Worm (Caenorhabditis elegans) whole organism, L3 larva: ENCODE measurements around the gene sul-2.
A peak's percentile ranks its signal among the peaks of the same experiment; 100 is the strongest.

Experiments
- R02D3.7 ChIP-seq: fragments of 150-350 bp; optimal IDR thresholded peaks from 2 replicates; lab custom pipeline; 2014; ENCODE audit warnings: missing biosample characterization, missing genetic modification characterization
- ZK546.5 ChIP-seq: sonication (generic microtip); optimal IDR thresholded peaks from 2 replicates; lab custom pipeline; 2017; ENCODE audit warnings: missing biosample characterization, missing genetic modification characterization
- aly-2 ChIP-seq: fragments of 150-350 bp; optimal IDR thresholded peaks from 2 replicates; lab custom pipeline; 2014; ENCODE audit warnings: missing biosample characterization, missing genetic modification characterization
- ama-1 ChIP-seq: fragments of 150-350 bp; optimal IDR thresholded peaks from 2 replicates; lab custom pipeline; 2018
- ceh-16 ChIP-seq: sonication (generic microtip); optimal IDR thresholded peaks from 2 replicates; lab custom pipeline; 2017; ENCODE audit warnings: missing biosample characterization, missing genetic modification characterization
- ceh-28 ChIP-seq: fragments of 150-350 bp; optimal IDR thresholded peaks from 2 replicates; lab custom pipeline; 2014; ENCODE audit warnings: missing biosample characterization, missing genetic modification reagents, missing genetic modification characterization
- ceh-82 ChIP-seq: fragments of 150-350 bp; optimal IDR thresholded peaks from 2 replicates; lab custom pipeline; 2014; ENCODE audit warnings: missing biosample characterization, missing genetic modification characterization
- daf-12 ChIP-seq: fragments of 150-350 bp; optimal IDR thresholded peaks from 2 replicates; lab custom pipeline; 2014; ENCODE audit warnings: missing biosample characterization, missing genetic modification reagents, missing genetic modification characterization
- egl-27 ChIP-seq: sonication (generic microtip); optimal IDR thresholded peaks from 4 replicates; lab custom pipeline; 2017; ENCODE audit warnings: missing biosample characterization, missing genetic modification reagents, missing genetic modification characterization
- egl-5 ChIP-seq: fragments of 150-350 bp; optimal IDR thresholded peaks from 2 replicates; lab custom pipeline; 2017; ENCODE audit warnings: missing biosample characterization, missing genetic modification reagents, missing genetic modification characterization, inconsistent platforms
- elt-1 ChIP-seq: fragments of 150-350 bp; optimal IDR thresholded peaks from 2 replicates; lab custom pipeline; 2014; ENCODE audit warnings: missing biosample characterization, missing genetic modification characterization
- elt-2 ChIP-seq: sonication (generic microtip); optimal IDR thresholded peaks from 2 replicates; lab custom pipeline; 2016; ENCODE audit warnings: missing genetic modification reagents, mild to moderate bottlenecking, missing genetic modification characterization, missing compliant biosample characterization
- elt-3 ChIP-seq, 3 experiments: fragments of 150-350 bp in 1 of 3; sonication (generic microtip) in 2 of 3; optimal IDR thresholded peaks; 2 replicates in 2 of 3; 4 replicates in 1 of 3; lab custom pipeline; 2014 to 2017; ENCODE audit warnings: missing biosample characterization in 3 of 3, missing genetic modification characterization in 3 of 3
- eor-1 ChIP-seq, 2 experiments: fragments of 150-350 bp; optimal IDR thresholded peaks; 2 replicates each; lab custom pipeline; 2014 to 2018; ENCODE audit warnings: missing biosample characterization in 2 of 2, missing genetic modification characterization in 2 of 2
- fkh-10 ChIP-seq: sonication (generic microtip); optimal IDR thresholded peaks from 2 replicates; lab custom pipeline; 2017; ENCODE audit warnings: missing biosample characterization, missing genetic modification reagents, missing genetic modification characterization
- fkh-2 ChIP-seq: fragments of 150-350 bp; optimal IDR thresholded peaks from 2 replicates; lab custom pipeline; 2014; ENCODE audit warnings: missing biosample characterization, missing genetic modification reagents, missing genetic modification characterization
- fos-1 ChIP-seq: fragments of 150-350 bp; optimal IDR thresholded peaks from 2 replicates; lab custom pipeline; 2014; ENCODE audit warnings: missing biosample characterization, missing genetic modification characterization
- hmg-11 ChIP-seq: sonication (generic microtip); optimal IDR thresholded peaks from 2 replicates; lab custom pipeline; 2016; ENCODE audit warnings: missing genetic modification characterization, missing compliant biosample characterization
- lin-39 ChIP-seq: fragments of 150-350 bp; optimal IDR thresholded peaks from 2 replicates; lab custom pipeline; 2018; ENCODE audit warnings: missing biosample characterization, missing genetic modification reagents, missing genetic modification characterization
- lsy-12 ChIP-seq: sonication (generic microtip); optimal IDR thresholded peaks from 2 replicates; lab custom pipeline; 2016; ENCODE audit warnings: mild to moderate bottlenecking, missing genetic modification characterization, missing compliant biosample characterization
- mml-1 ChIP-seq: fragments of 150-350 bp; sonication (generic microtip); optimal IDR thresholded peaks from 3 replicates; lab custom pipeline; 2014; ENCODE audit warnings: missing biosample characterization, missing genetic modification characterization
- nfya-1 ChIP-seq: sonication (generic microtip); optimal IDR thresholded peaks from 2 replicates; lab custom pipeline; 2017; ENCODE audit warnings: missing genetic modification characterization, mild to moderate bottlenecking, missing compliant biosample characterization, antibody characterized with exemption, moderate library complexity; ENCODE audit not compliant: insufficient read depth
- nhr-12 ChIP-seq: fragments of 150-350 bp; optimal IDR thresholded peaks from 2 replicates; lab custom pipeline; 2014; ENCODE audit warnings: missing biosample characterization, missing genetic modification characterization
- nhr-23 ChIP-seq: fragments of 150-350 bp; optimal IDR thresholded peaks from 2 replicates; lab custom pipeline; 2014; ENCODE audit warnings: missing biosample characterization, missing genetic modification reagents, missing genetic modification characterization
- nhr-237 ChIP-seq: fragments of 150-350 bp; optimal IDR thresholded peaks from 2 replicates; lab custom pipeline; 2014; ENCODE audit warnings: missing biosample characterization, missing genetic modification characterization
- nhr-25 ChIP-seq: sonication (generic microtip); optimal IDR thresholded peaks from 2 replicates; lab custom pipeline; 2017; ENCODE audit warnings: missing biosample characterization, missing genetic modification characterization
- nhr-28 ChIP-seq: fragments of 150-350 bp; optimal IDR thresholded peaks from 2 replicates; lab custom pipeline; 2014; ENCODE audit warnings: missing biosample characterization, missing genetic modification characterization
- nhr-43 ChIP-seq: sonication (generic microtip); optimal IDR thresholded peaks from 2 replicates; lab custom pipeline; 2016; ENCODE audit warnings: mild to moderate bottlenecking, missing genetic modification characterization, missing compliant biosample characterization; ENCODE audit not compliant: poor library complexity, severe bottlenecking
- nhr-77 ChIP-seq: fragments of 150-350 bp; optimal IDR thresholded peaks from 2 replicates; lab custom pipeline; 2014; ENCODE audit warnings: missing biosample characterization, missing genetic modification characterization
- pha-4 ChIP-seq: fragments of 150-350 bp; optimal IDR thresholded peaks from 2 replicates; lab custom pipeline; 2014; ENCODE audit warnings: missing biosample characterization, missing genetic modification reagents, missing genetic modification characterization
- pqm-1 ChIP-seq: fragments of 150-350 bp; optimal IDR thresholded peaks from 2 replicates; lab custom pipeline; 2017; ENCODE audit warnings: missing biosample characterization, missing genetic modification characterization, inconsistent platforms
- skn-1 ChIP-seq: fragments of 150-350 bp; optimal IDR thresholded peaks from 2 replicates; lab custom pipeline; 2014; ENCODE audit warnings: missing biosample characterization, missing genetic modification characterization
- tbx-2 ChIP-seq: sonication (generic microtip); optimal IDR thresholded peaks from 2 replicates; lab custom pipeline; 2016; ENCODE audit warnings: mild to moderate bottlenecking, missing genetic modification characterization, missing compliant biosample characterization
- unc-39 ChIP-seq: sonication (generic microtip); optimal IDR thresholded peaks from 4 replicates; lab custom pipeline; 2017; ENCODE audit warnings: missing biosample characterization, missing genetic modification characterization
- unc-62 ChIP-seq: fragments of 150-350 bp; sonication (generic microtip); optimal IDR thresholded peaks from 4 replicates; lab custom pipeline; 2014; ENCODE audit warnings: missing biosample characterization, missing genetic modification reagents, missing genetic modification characterization
- ztf-4 ChIP-seq: fragments of 150-350 bp; optimal IDR thresholded peaks from 2 replicates; lab custom pipeline; 2014; ENCODE audit warnings: missing biosample characterization, missing genetic modification characterization

Gene sul-2

ce11 chrV:8177349-8177748, 19.8 kb downstream of the sul-2 start, which contains the start of gene F20D6.9:
F20D6.9 (minus strand) TSS chrV:8177449.
- no peak for TF ChIP-seq ceh-28 (tag; lab: Kevin White, UChicago)
- TF ChIP-seq ceh-16 (tag; lab: Kevin White, UChicago), result no peak
- no peak for TF ChIP-seq nhr-43 (tag; lab: Kevin White, UChicago)
- TF ChIP-seq ztf-4 (tag; lab: Kevin White, UChicago), result no peak
- no peak for TF ChIP-seq nhr-77 (tag; lab: Kevin White, UChicago)
- TF ChIP-seq nhr-12 (tag; lab: Kevin White, UChicago), result no peak
- no peak for TF ChIP-seq elt-3 (tag; optimal IDR thresholded peaks at IDR 0.05; lab: Kevin White, UChicago)
- TF ChIP-seq tbx-2 (tag; lab: Kevin White, UChicago), result no peak
- no peak for TF ChIP-seq unc-39 (tag; lab: Kevin White, UChicago)
- TF ChIP-seq eor-1 (tag; optimal IDR thresholded peaks at IDR 0.05; lab: Kevin White, UChicago), result no peak
- TF ChIP-seq, all 47 proteins: peak for 0

ce11 chrV:8178279-8178678, 20.7 kb downstream of the sul-2 start:
- TF ChIP-seq unc-62 (GFP tag; lab: Kevin White, UChicago), result no peak

- TF ChIP-seq elt-2 (peak; percentile 21), hmg-11 (tag; lab: Kevin White, UChicago) (peak; percentile 16), R02D3.7 (no peak), pha-4 (peak; percentile 81), nhr-237 (tag; lab: Kevin White, UChicago) (no peak), nfya-1 (tag; lab: Kevin White, UChicago) (peak; percentile 41), nhr-23 (tag; lab: Kevin White, UChicago) (peak; percentile 38), eor-1 (tag; optimal IDR thresholded peaks at IDR 0.05; lab: Kevin White, UChicago) (no peak), nhr-28 (tag; lab: Kevin White, UChicago) (no peak)
These were observed 21.5 kb downstream of the sul-2 start, which contains the start of gene srp-7 for ce11 chrV:8178914-8179542. srp-7 (plus strand) TSS chrV:8179126.

ce11 chrV:8183384-8183783, 25.8 kb downstream of the sul-2 start, which contains the start of gene srp-8:
srp-8 (plus strand) TSS chrV:8183684.
- TF ChIP-seq nhr-12 (tag; lab: Kevin White, UChicago), result no peak
- no peak for TF ChIP-seq pqm-1
- no peak for TF ChIP-seq skn-1 (tag; lab: Kevin White, UChicago)
- TF ChIP-seq daf-12 (tag; lab: Kevin White, UChicago), result no peak
- no peak for TF ChIP-seq nhr-25
- TF ChIP-seq mml-1 (tag; lab: Kevin White, UChicago), result no peak
- no peak for TF ChIP-seq eor-1 (tag; optimal IDR thresholded peaks at IDR 0.05; lab: Kevin White, UChicago)
- TF ChIP-seq elt-1 (tag; lab: Kevin White, UChicago), result no peak
- no peak for TF ChIP-seq lin-39 (tag; lab: Kevin White, UChicago)
- no peak for TF ChIP-seq unc-39 (tag; lab: Kevin White, UChicago)
- TF ChIP-seq nfya-1 (tag; lab: Kevin White, UChicago), result no peak
- no peak for TF ChIP-seq egl-27 (tag; lab: Kevin White, UChicago)
- no peak for TF ChIP-seq ceh-82
- TF ChIP-seq aly-2 (tag; lab: Kevin White, UChicago), result no peak
- no peak for TF ChIP-seq hmg-11 (tag; lab: Kevin White, UChicago)
- no peak for TF ChIP-seq ceh-28 (tag; lab: Kevin White, UChicago)
- TF ChIP-seq, all 47 proteins: peak for 0

ce11 chrV:8185737-8186136, 28.2 kb downstream of the sul-2 start, which contains the start of gene F20D6.2:
F20D6.2 (plus strand) TSS chrV:8186037.
- no peak for TF ChIP-seq lsy-12 (tag; lab: Kevin White, UChicago)
- no peak for TF ChIP-seq nhr-43 (tag; lab: Kevin White, UChicago)

- TF ChIP-seq ceh-16 (tag; lab: Kevin White, UChicago), result no peak
- no peak for TF ChIP-seq elt-3 (tag; optimal IDR thresholded peaks at IDR 0.05; lab: Kevin White, UChicago)
- no peak for TF ChIP-seq aly-2 (tag; lab: Kevin White, UChicago)
- no peak for TF ChIP-seq nfya-1 (tag; lab: Kevin White, UChicago)
- TF ChIP-seq fos-1, result no peak
- no peak for TF ChIP-seq lsy-12 (tag; lab: Kevin White, UChicago)
- no peak for TF ChIP-seq egl-27 (tag; lab: Kevin White, UChicago)
- no peak for TF ChIP-seq ceh-28 (tag; lab: Kevin White, UChicago)
- no peak for TF ChIP-seq fkh-10
- TF ChIP-seq unc-39 (tag; lab: Kevin White, UChicago), result no peak
- TF ChIP-seq ztf-4 (tag; lab: Kevin White, UChicago), result no peak
- no peak for TF ChIP-seq fkh-2 (tag; lab: Kevin White, UChicago)
- no peak for TF ChIP-seq ZK546.5 (tag; lab: Kevin White, UChicago)
- no peak for TF ChIP-seq egl-5 (tag; lab: Kevin White, UChicago)
- no peak for TF ChIP-seq mml-1 (tag; lab: Kevin White, UChicago)
- TF ChIP-seq ceh-82, result no peak
- no peak for TF ChIP-seq nhr-23 (tag; lab: Kevin White, UChicago)
- TF ChIP-seq ama-1 (lab: Kevin White, UChicago), result no peak
These were observed 30.9 kb downstream of the sul-2 start, which contains the start of gene F20D6.15 for ce11 chrV:8188421-8188820. F20D6.15 (minus strand) TSS chrV:8188467.
